Worm (Caenorhabditis elegans) whole organism, L4 larva: ENCODE data around the gene F21H12.3.
A peak's percentile ranks its signal among the peaks of the same experiment; 100 is the strongest.

Source experiments
- F44E2.7 ChIP-seq: fragments of 200-800 bp; sonication (Bioruptor generic); IDR thresholded peaks from 2 replicates; pipeline ENCODE4 v2.1.2; 2022; ENCODE audit warnings: missing genetic modification characterization, missing compliant biosample characterization
- F49E8.2 ChIP-seq: sonication (generic microtip); optimal IDR thresholded peaks from 2 replicates; lab custom pipeline; 2016; ENCODE audit warnings: missing compliant biosample characterization, mild to moderate bottlenecking, missing genetic modification characterization, borderline replicate concordance
- Y75B8A.6 ChIP-seq: fragments of 200-800 bp; sonication (Bioruptor generic); IDR thresholded peaks from 2 replicates; pipeline ENCODE4 v1.3.6; 2022; ENCODE audit warnings: missing genetic modification reagents, missing genetic modification characterization, missing compliant biosample characterization
- aha-1 ChIP-seq: fragments of 150-350 bp; peaks from one replicate; lab custom pipeline; 2014; ENCODE audit warnings: missing biosample characterization, missing genetic modification characterization
- aly-2 ChIP-seq: sonication (generic microtip); optimal IDR thresholded peaks from 2 replicates; lab custom pipeline; 2018; ENCODE audit warnings: missing biosample characterization, missing genetic modification characterization
- ceh-20 ChIP-seq: fragments of 200-800 bp; sonication (Bioruptor generic); IDR thresholded peaks from 2 replicates; pipeline ENCODE4 v1.3.6; 2022; ENCODE audit warnings: missing genetic modification reagents, missing genetic modification characterization, missing compliant biosample characterization
- ceh-28 ChIP-seq: fragments of 150-350 bp; optimal IDR thresholded peaks from 2 replicates; lab custom pipeline; 2014; ENCODE audit warnings: missing biosample characterization, missing genetic modification reagents, missing genetic modification characterization
- ceh-32 ChIP-seq: sonication (generic microtip); optimal IDR thresholded peaks from 2 replicates; lab custom pipeline; 2016; ENCODE audit warnings: mild to moderate bottlenecking, missing genetic modification characterization, missing compliant biosample characterization; ENCODE audit not compliant: poor library complexity
- ceh-44 ChIP-seq: fragments of 200-800 bp; sonication (Bioruptor generic); IDR thresholded peaks from 2 replicates; pipeline ENCODE4 v1.3.6; 2022; ENCODE audit warnings: missing genetic modification reagents, missing genetic modification characterization, missing compliant biosample characterization
- ceh-82 ChIP-seq: sonication (generic microtip); optimal IDR thresholded peaks from 2 replicates; lab custom pipeline; 2017; ENCODE audit warnings: missing biosample characterization, missing genetic modification characterization
- ces-1 ChIP-seq: fragments of 150-350 bp; sonication (generic microtip); optimal IDR thresholded peaks from 4 replicates; lab custom pipeline; 2014; ENCODE audit warnings: missing biosample characterization, missing genetic modification reagents, missing genetic modification characterization
- dmd-9 ChIP-seq: fragments of 200-800 bp; sonication (Bioruptor generic); IDR thresholded peaks from 2 replicates; pipeline ENCODE4 v1.3.6; 2022; ENCODE audit warnings: missing genetic modification reagents, missing genetic modification characterization, missing compliant biosample characterization
- duxl-1 ChIP-seq: sonication (generic microtip); optimal IDR thresholded peaks from 2 replicates; lab custom pipeline; 2016; ENCODE audit warnings: mild to moderate bottlenecking, missing genetic modification characterization, moderate library complexity, missing compliant biosample characterization; ENCODE audit not compliant: poor library complexity
- fos-1 ChIP-seq: fragments of 150-350 bp; optimal IDR thresholded peaks from 2 replicates; lab custom pipeline; 2014; ENCODE audit warnings: missing biosample characterization, missing genetic modification characterization
- hif-1 ChIP-seq, 2 experiments: sonication (generic microtip); optimal IDR thresholded peaks; 2 replicates each; lab custom pipeline; 2016 to 2017; ENCODE audit warnings: missing compliant biosample characterization in 2 of 2, missing genetic modification characterization in 2 of 2, missing genetic modification reagents in 2 of 2, missing genotype in 2 of 2, mild to moderate bottlenecking in 1 of 2
- lin-1 ChIP-seq: fragments of 200-800 bp; sonication (Bioruptor generic); IDR thresholded peaks from 2 replicates; pipeline ENCODE4 v1.3.6; 2022; ENCODE audit warnings: missing genetic modification reagents, missing genetic modification characterization, missing compliant biosample characterization
- lin-29 ChIP-seq: fragments of 200-800 bp; sonication (Bioruptor generic); IDR thresholded peaks from 2 replicates; pipeline ENCODE4 v1.3.6; 2022; ENCODE audit warnings: missing genetic modification reagents, missing genetic modification characterization, missing compliant biosample characterization
- lin-38 ChIP-seq: fragments of 200-800 bp; sonication (Bioruptor generic); IDR thresholded peaks from 2 replicates; pipeline ENCODE4 v1.3.6; 2022; ENCODE audit warnings: missing genetic modification reagents, missing genetic modification characterization, missing compliant biosample characterization
- lsy-2 ChIP-seq, 2 experiments: fragments of 150-350 bp in 1 of 2; sonication (generic microtip) in 1 of 2; optimal IDR thresholded peaks; 2 replicates each; lab custom pipeline; 2014 to 2017; ENCODE audit warnings: missing biosample characterization in 2 of 2, missing genetic modification characterization in 2 of 2
- mdl-1 ChIP-seq, 2 experiments: fragments of 150-350 bp in 1 of 2; sonication (generic microtip) in 1 of 2; optimal IDR thresholded peaks; 2 replicates each; lab custom pipeline; 2014 to 2017; ENCODE audit warnings: missing biosample characterization in 2 of 2, missing genetic modification characterization in 2 of 2
- mep-1 ChIP-seq: fragments of 150-350 bp; sonication (generic microtip); optimal IDR thresholded peaks from 3 replicates; lab custom pipeline; 2014; ENCODE audit warnings: missing biosample characterization, missing genetic modification characterization
- nhr-102 ChIP-seq: sonication (generic microtip); optimal IDR thresholded peaks from 2 replicates; lab custom pipeline; 2016; ENCODE audit warnings: mild to moderate bottlenecking, missing genetic modification characterization, moderate library complexity, missing compliant biosample characterization
- nhr-111 ChIP-seq: fragments of 200-800 bp; sonication (Bioruptor generic); optimal IDR thresholded peaks from 2 replicates; lab custom pipeline; 2018; ENCODE audit warnings: mild to moderate bottlenecking, missing genetic modification characterization, missing compliant biosample characterization
- nhr-28 ChIP-seq: fragments of 150-350 bp; optimal IDR thresholded peaks from 2 replicates; lab custom pipeline; 2014; ENCODE audit warnings: missing biosample characterization, missing genetic modification characterization
- nhr-6 ChIP-seq: fragments of 150-350 bp; optimal IDR thresholded peaks from 2 replicates; lab custom pipeline; 2014; ENCODE audit warnings: missing biosample characterization, missing genetic modification characterization
- pqm-1 ChIP-seq: sonication (generic microtip); optimal IDR thresholded peaks from 2 replicates; lab custom pipeline; 2017; ENCODE audit warnings: missing biosample characterization, missing genetic modification characterization
- sdz-12 ChIP-seq: fragments of 200-800 bp; sonication (Bioruptor generic); optimal IDR thresholded peaks from 2 replicates; lab custom pipeline; 2018; ENCODE audit warnings: mild to moderate bottlenecking, missing genetic modification characterization, missing compliant biosample characterization
- snpc-4 ChIP-seq: fragments of 150-350 bp; optimal IDR thresholded peaks from 2 replicates; lab custom pipeline; 2014; ENCODE audit warnings: missing biosample characterization, missing genetic modification characterization
- spr-3 ChIP-seq: fragments of 200-800 bp; sonication (Bioruptor generic); optimal IDR thresholded peaks from 2 replicates; lab custom pipeline; 2018; ENCODE audit warnings: mild to moderate bottlenecking, missing genetic modification characterization, missing compliant biosample characterization
- tra-1 ChIP-seq: fragments of 200-800 bp; sonication (Bioruptor generic); IDR thresholded peaks from 2 replicates; pipeline ENCODE4 v1.3.6; 2022; ENCODE audit warnings: missing genetic modification reagents, missing genetic modification characterization, missing compliant biosample characterization
- unc-130 ChIP-seq: sonication (generic microtip); optimal IDR thresholded peaks from 2 replicates; lab custom pipeline; 2016; ENCODE audit warnings: missing genetic modification reagents, missing genetic modification characterization, missing compliant biosample characterization
- unc-39 ChIP-seq: sonication (generic microtip); optimal IDR thresholded peaks from 2 replicates; lab custom pipeline; 2017; ENCODE audit warnings: missing biosample characterization, missing genetic modification characterization
- unc-62 ChIP-seq, 3 experiments: fragments of 150-350 bp in 1 of 3; sonication (generic microtip); optimal IDR thresholded peaks in 2 of 3; peaks in 1 of 3; 1 replicate in 1 of 3; 2 replicates in 2 of 3; lab custom pipeline; 2014 to 2017; ENCODE audit warnings: missing biosample characterization in 3 of 3, missing genetic modification characterization in 3 of 3, missing genetic modification reagents in 3 of 3, missing genotype in 1 of 3
- zag-1 ChIP-seq: fragments of 150-350 bp; optimal IDR thresholded peaks from 2 replicates; lab custom pipeline; 2014; ENCODE audit warnings: missing biosample characterization, missing genetic modification characterization
- zfp-3 ChIP-seq: fragments of 200-800 bp; sonication (Bioruptor generic); conservative IDR thresholded peaks from 2 replicates; pipeline ENCODE4 v1.3.6; 2022; ENCODE audit warnings: missing genetic modification reagents, missing genetic modification characterization, missing compliant biosample characterization

F21H12.3 gene

ce11 chrII:6101475-6101874, 18.8 kb downstream of the F21H12.3 start:
- TF ChIP-seq lin-1 (no peak), Y75B8A.6 (no peak), pqm-1 (tag; lab: Kevin White, UChicago) (no peak), duxl-1 (tag; lab: Kevin White, UChicago) (no peak), mdl-1 (tag; optimal IDR thresholded peaks at IDR 0.05; lab: Kevin White, UChicago) (no peak), dmd-9 (GFP tag; lab: Robert Waterston, UW) (no peak), snpc-4 (tag; lab: Kevin White, UChicago) (no peak)

ce11 chrII:6103986-6104385, 21.3 kb downstream of the F21H12.3 start:
- no peak for TF ChIP-seq nhr-102 (tag; lab: Kevin White, UChicago)
- TF ChIP-seq unc-62 (GFP tag; optimal IDR thresholded peaks at IDR 0.05 in 1 of 2; lab: Kevin White, UChicago), result peak in 1 of 2 experiments; percentile 94
- no peak for TF ChIP-seq unc-62 (tag; optimal IDR thresholded peaks at IDR 0.05; lab: Kevin White, UChicago)

ce11 chrII:6107773-6108172, 25.1 kb downstream of the F21H12.3 start:
- TF ChIP-seq aha-1 (peak; percentile 90), Y75B8A.6 (no peak), ceh-28 (tag; lab: Kevin White, UChicago) (no peak), fos-1 (tag; lab: Kevin White, UChicago) (no peak), F49E8.2 (tag; lab: Kevin White, UChicago) (no peak), F44E2.7 (GFP tag; lab: Robert Waterston, UW) (no peak), lin-38 (GFP tag; lab: Robert Waterston, UW) (no peak)

ce11 chrII:6109989-6110388, 27.3 kb downstream of the F21H12.3 start:
- no peak for TF ChIP-seq nhr-111 (GFP tag; lab: Kevin White, UChicago)
- TF ChIP-seq lin-29 (GFP tag; lab: Robert Waterston, UW), result no peak
- no peak for TF ChIP-seq aly-2 (tag; lab: Kevin White, UChicago)
- no peak for TF ChIP-seq ceh-82
- no peak for TF ChIP-seq unc-39
- no peak for TF ChIP-seq hif-1 (tag; optimal IDR thresholded peaks at IDR 0.05; lab: Kevin White, UChicago)
- TF ChIP-seq nhr-6 (tag; lab: Kevin White, UChicago), result no peak
- no peak for TF ChIP-seq lsy-2 (tag; optimal IDR thresholded peaks at IDR 0.05; lab: Kevin White, UChicago)
- TF ChIP-seq spr-3 (GFP tag; lab: Kevin White, UChicago), result no peak
- no peak for TF ChIP-seq ceh-32 (tag; lab: Kevin White, UChicago)
- no peak for TF ChIP-seq zag-1 (tag; lab: Kevin White, UChicago)
- TF ChIP-seq, all 104 proteins: peak for 0

ce11 chrII:6113187-6113586, 30.5 kb downstream of the F21H12.3 start, which contains the start of gene heri-1:
Gene heri-1 (minus strand): TSS chrII:6113194.
- TF ChIP-seq unc-130 (GFP tag; lab: Kevin White, UChicago), result peak; percentile 70
- TF ChIP-seq sdz-12 (GFP tag; lab: Kevin White, UChicago), result no peak
- no peak for TF ChIP-seq zfp-3 (GFP tag; lab: Robert Waterston, UW)
- TF ChIP-seq mep-1, result no peak
- TF ChIP-seq Y75B8A.6, result no peak
- TF ChIP-seq nhr-28 (tag; lab: Kevin White, UChicago), result no peak
- no peak for TF ChIP-seq ceh-20 (GFP tag; lab: Robert Waterston, UW)
- TF ChIP-seq ceh-44 (GFP tag; lab: Robert Waterston, UW), result no peak
- no peak for TF ChIP-seq tra-1 (GFP tag; lab: Robert Waterston, UW)
- TF ChIP-seq lsy-2 (tag; optimal IDR thresholded peaks at IDR 0.05; lab: Kevin White, UChicago), result peak in 1 of 2 experiments; percentile 4
- TF ChIP-seq ces-1 (GFP tag; lab: Kevin White, UChicago), result no peak
- no peak for TF ChIP-seq lin-1
